Worm (Caenorhabditis elegans) whole organism, L4/young adult: ENCODE measurements around the gene F08G12.1.

ENCODE experiments used
- W03F9.2 ChIP-seq: fragments of 150-350 bp; optimal IDR thresholded peaks from 2 replicates; lab custom pipeline; 2014; ENCODE audit warnings: missing biosample characterization, missing genetic modification characterization
- dao-5 ChIP-seq: sonication (generic microtip); optimal IDR thresholded peaks from 2 replicates; lab custom pipeline; 2016; ENCODE audit warnings: missing genotype, missing genetic modification characterization, moderate library complexity, missing compliant biosample characterization
- him-1 ChIP-seq: sonication (generic microtip); optimal IDR thresholded peaks from 2 replicates; lab custom pipeline; 2016; ENCODE audit warnings: missing genotype, missing genetic modification reagents, missing genetic modification characterization, missing compliant biosample characterization

DNA sequence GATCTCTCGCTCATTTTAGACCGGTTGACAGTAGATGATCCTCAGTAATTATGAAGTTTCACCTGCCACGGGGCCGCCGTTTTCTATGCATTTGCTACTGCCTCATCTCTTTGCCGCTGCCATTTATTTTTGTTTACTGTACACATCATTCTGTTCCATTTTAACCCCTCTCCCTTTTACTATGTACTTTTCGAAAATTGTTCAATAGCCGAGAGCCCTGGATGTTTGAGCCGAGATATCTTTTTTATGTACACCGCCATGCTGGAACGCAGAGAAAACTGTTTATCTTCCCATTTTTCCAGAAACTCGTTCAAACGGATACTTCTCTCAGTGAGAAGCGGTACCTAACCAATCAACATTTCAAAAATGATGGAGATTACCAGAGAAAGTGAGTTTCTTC lies 34.8 kb downstream of the F08G12.1 start, which contains the start of gene ifa-1:
- TF ChIP-seq dao-5 (tag; lab: Kevin White, UChicago) (no peak), him-1 (tag; lab: Kevin White, UChicago) (no peak), W03F9.2 (tag; lab: Kevin White, UChicago) (no peak)
